Fruit fly (Drosophila melanogaster): ENCODE measurements around the gene simj.
A peak's percentile ranks its signal among the peaks of the same experiment; 100 is the strongest.

Gene simj

dm6 chr3L:10664511-10665062, at the start of gene simj:
Gene simj, plus strand, starts transcription at chr3L:10664739.
- TF ChIP-seq CG8478 (optimal IDR thresholded peaks at IDR 0.05) (no peak), CTCF (optimal IDR thresholded peaks at IDR 0.05) (peak; percentile 53 to 57)

dm6 chr3L:10623476-10623875, 41.1 kb upstream of the simj start, which contains the start of gene CG42521:
Gene CG42521, minus strand, starts transcription at chr3L:10623576.
- TF ChIP-seq CTCF (optimal IDR thresholded peaks at IDR 0.05) = no peak

- TF ChIP-seq CG8478 (optimal IDR thresholded peaks at IDR 0.05) = no peak
Measured at dm6 chr3L:10625499-10625898, 39.0 kb upstream of the simj start, which contains the start of gene CG43127. Gene CG43127, minus strand, starts transcription at chr3L:10625599.

- TF ChIP-seq CTCF (optimal IDR thresholded peaks at IDR 0.05) = no peak
- no peak for TF ChIP-seq CG8478 (optimal IDR thresholded peaks at IDR 0.05)
Measured at dm6 chr3L:10626199-10626598, 38.3 kb upstream of the simj start, which contains the start of gene CG34238. Gene CG34238, plus strand, starts transcription at chr3L:10626499.

dm6 chr3L:10628384-10628783, 36.2 kb upstream of the simj start, which contains the start of gene CG14151:
Gene CG14151, minus strand, starts transcription at chr3L:10628484.
- TF ChIP-seq CTCF (optimal IDR thresholded peaks at IDR 0.05) (no peak), CG8478 (optimal IDR thresholded peaks at IDR 0.05) (no peak)

- TF ChIP-seq CG8478 (optimal IDR thresholded peaks at IDR 0.05) (no peak), CTCF (optimal IDR thresholded peaks at IDR 0.05) (no peak)
Measured at dm6 chr3L:10629969-10630368, 34.6 kb upstream of the simj start, which contains the start of gene CG42536. Gene CG42536, minus strand, starts transcription at chr3L:10630069.

- TF ChIP-seq CG8478 (optimal IDR thresholded peaks at IDR 0.05) = no peak
- TF ChIP-seq CTCF (optimal IDR thresholded peaks at IDR 0.05) = peak; percentile 24 to 36
Measured at dm6 chr3L:10630885-10631359, 33.6 kb upstream of the simj start, which contains the start of the genes CG42535, CG34001 and hay. Gene CG42535, minus strand, starts transcription at chr3L:10630935. Gene CG34001, plus strand, starts transcription at chr3L:10631079. Gene hay, plus strand, starts transcription at chr3L:10631079.

dm6 chr3L:10637819-10638218, 26.7 kb upstream of the simj start, which contains the start of gene Cnep1r2:
Gene Cnep1r2, plus strand, starts transcription at chr3L:10638146.
- TF ChIP-seq CG8478 (optimal IDR thresholded peaks at IDR 0.05) = no peak
- no peak for TF ChIP-seq CTCF (optimal IDR thresholded peaks at IDR 0.05)

- TF ChIP-seq CG8478 (optimal IDR thresholded peaks at IDR 0.05) (no peak), CTCF (optimal IDR thresholded peaks at IDR 0.05) (no peak)
Measured at dm6 chr3L:10639440-10639839, 25.1 kb upstream of the simj start, which contains the start of gene CG18628. Gene CG18628, plus strand, starts transcription at chr3L:10639740.

- TF ChIP-seq CTCF (optimal IDR thresholded peaks at IDR 0.05) = no peak
- TF ChIP-seq CG8478 (optimal IDR thresholded peaks at IDR 0.05) = no peak
Measured at dm6 chr3L:10641589-10641988, 22.9 kb upstream of the simj start, which contains the start of gene CG14154. Gene CG14154, plus strand, starts transcription at chr3L:10641889.

- TF ChIP-seq CTCF (optimal IDR thresholded peaks at IDR 0.05) = no peak
- TF ChIP-seq CG8478 (optimal IDR thresholded peaks at IDR 0.05) = no peak
Measured at dm6 chr3L:10643228-10643627, 21.3 kb upstream of the simj start, which contains the start of gene CG14153. Gene CG14153, plus strand, starts transcription at chr3L:10643528.

- no peak for TF ChIP-seq CTCF (optimal IDR thresholded peaks at IDR 0.05)
- TF ChIP-seq CG8478 (optimal IDR thresholded peaks at IDR 0.05) = no peak
Measured at dm6 chr3L:10645965-10646364, 18.6 kb upstream of the simj start.

dm6 chr3L:10647158-10647557, 17.4 kb upstream of the simj start:
- TF ChIP-seq CTCF (optimal IDR thresholded peaks at IDR 0.05) (no peak), CG8478 (optimal IDR thresholded peaks at IDR 0.05) (no peak)

- TF ChIP-seq CG8478 (optimal IDR thresholded peaks at IDR 0.05) = no peak
- no peak for TF ChIP-seq CTCF (optimal IDR thresholded peaks at IDR 0.05)
Measured at dm6 chr3L:10648431-10648830, 16.1 kb upstream of the simj start.

- TF ChIP-seq CTCF (optimal IDR thresholded peaks at IDR 0.05) (no peak), CG8478 (optimal IDR thresholded peaks at IDR 0.05) (no peak)
Measured at dm6 chr3L:10651271-10651670, 13.3 kb upstream of the simj start.

- TF ChIP-seq CTCF (optimal IDR thresholded peaks at IDR 0.05) (no peak), CG8478 (optimal IDR thresholded peaks at IDR 0.05) (no peak)
Measured at dm6 chr3L:10652487-10652886, 12.1 kb upstream of the simj start.
